Worm (Caenorhabditis elegans) whole organism, early embryonic: ENCODE measurements around the gene ZK795.2.

ENCODE experiments used
- B0310.2 ChIP-seq: sonication (generic microtip); optimal IDR thresholded peaks from 2 replicates; lab custom pipeline; 2016; ENCODE audit warnings: mild to moderate bottlenecking, missing genetic modification characterization, missing compliant biosample characterization
- aly-1 ChIP-seq: sonication (generic microtip); optimal IDR thresholded peaks from 2 replicates; lab custom pipeline; 2016; ENCODE audit warnings: missing genetic modification characterization, missing compliant biosample characterization
- ama-1 ChIP-seq: fragments of 150-350 bp; optimal IDR thresholded peaks from 2 replicates; lab custom pipeline; 2014
- ceh-36 ChIP-seq: sonication (generic microtip); optimal IDR thresholded peaks from 2 replicates; lab custom pipeline; 2016; ENCODE audit warnings: missing genetic modification characterization, inconsistent platforms, missing compliant biosample characterization
- ets-7 ChIP-seq: sonication (generic microtip); optimal IDR thresholded peaks from 2 replicates; lab custom pipeline; 2016; ENCODE audit warnings: missing genotype, missing genetic modification characterization, missing compliant biosample characterization
- flt-1 ChIP-seq: fragments of 200-800 bp; sonication (Bioruptor generic); IDR thresholded peaks from 2 replicates; pipeline ENCODE4 v1.3.6; 2022; ENCODE audit warnings: missing genetic modification characterization, missing compliant biosample characterization
- hmbx-1 ChIP-seq: sonication (generic microtip); optimal IDR thresholded peaks from 2 replicates; lab custom pipeline; 2016; ENCODE audit warnings: mild to moderate bottlenecking, missing genetic modification characterization, missing compliant biosample characterization
- hnd-1 ChIP-seq: sonication (generic microtip); optimal IDR thresholded peaks from 2 replicates; lab custom pipeline; 2016; ENCODE audit warnings: missing genetic modification characterization, missing compliant biosample characterization
- pes-1 ChIP-seq: fragments of 200-800 bp; sonication (Bioruptor generic); IDR thresholded peaks from 2 replicates; pipeline ENCODE4 v1.3.6; 2022; ENCODE audit warnings: missing genetic modification reagents, missing genetic modification characterization, missing compliant biosample characterization
- scrt-1 ChIP-seq: fragments of 200-800 bp; sonication (Bioruptor generic); IDR thresholded peaks from 2 replicates; pipeline ENCODE4 v1.3.6; 2022; ENCODE audit warnings: missing genetic modification characterization, missing compliant biosample characterization
- tbx-11 ChIP-seq: fragments of 200-800 bp; sonication (Bioruptor generic); IDR thresholded peaks from 2 replicates; pipeline ENCODE4 v1.3.6; 2022; ENCODE audit warnings: missing genetic modification characterization, missing compliant biosample characterization
- tbx-37 ChIP-seq: fragments of 200-800 bp; sonication (Bioruptor generic); conservative IDR thresholded peaks from 2 replicates; pipeline ENCODE4 v1.3.6; 2022; ENCODE audit warnings: missing genetic modification reagents, missing genetic modification characterization, missing compliant biosample characterization
- tra-4 ChIP-seq: sonication (generic microtip); optimal IDR thresholded peaks from 2 replicates; lab custom pipeline; 2017; ENCODE audit warnings: missing genetic modification characterization, missing compliant biosample characterization

- TF ChIP-seq aly-1 (tag; lab: Kevin White, UChicago) (no peak), tbx-37 (no peak), B0310.2 (no peak), tra-4 (no peak), ama-1 (lab: Kevin White, UChicago) (no peak), tbx-11 (GFP tag; lab: Robert Waterston, UW) (no peak), scrt-1 (GFP tag; lab: Robert Waterston, UW) (no peak), flt-1 (no peak), pes-1 (GFP tag; lab: Robert Waterston, UW) (no peak), hmbx-1 (tag; lab: Kevin White, UChicago) (no peak), ets-7 (tag; lab: Kevin White, UChicago) (no peak), hnd-1 (tag; lab: Kevin White, UChicago) (no peak), ceh-36 (tag; lab: Kevin White, UChicago) (no peak)
Observed at ce11 chrIV:12590373-12590772, 31.6 kb upstream of the ZK795.2 start, which contains the start of gene cul-6.
